Fruit fly (Drosophila melanogaster): Measurements from ENCODE around the gene CG14074.
A peak's percentile ranks its signal among the peaks of the same experiment; 100 is the strongest.

Gene CG14074

dm6 chr3L:18872440-18872839 lies 6.4 kb downstream of the CG14074 start, which contains the start of the genes Rad9 and Uggt (continued):
- peak; percentile 69 for TF ChIP-seq trem (tag; optimal IDR thresholded peaks at IDR 0.05)
- TF ChIP-seq Xrp1 (GFP tag; IDR thresholded peaks at IDR 0.05), result peak; percentile 43; the same call in 1 of the 2 replicates
- TF ChIP-seq CG6272 (GFP tag; IDR thresholded peaks at IDR 0.05), result no peak
- TF ChIP-seq pros (GFP tag; optimal IDR thresholded peaks at IDR 0.05), result no peak
- TF ChIP-seq CkIIα-i1 (GFP tag; IDR thresholded peaks at IDR 0.05), result no peak
- TF ChIP-seq bsh (GFP tag; optimal IDR thresholded peaks at IDR 0.05), result peak in 1 of 2 experiments; percentile 9
- TF ChIP-seq CG13775 (GFP tag; optimal IDR thresholded peaks at IDR 0.05), result peak; percentile 23
- TF ChIP-seq dan (GFP tag; IDR thresholded peaks at IDR 0.05), result no peak
- TF ChIP-seq Doc3 (GFP tag; IDR thresholded peaks at IDR 0.05; ENCODE audit: partially characterized antibody), result 0 out of 3 replicates have a peak, but pooled peaks have one; percentile 45
- peak; percentile 61 for TF ChIP-seq CG34224 (GFP tag; IDR thresholded peaks at IDR 0.05; ENCODE audit: partially characterized antibody)
- TF ChIP-seq Hand (GFP tag; optimal IDR thresholded peaks at IDR 0.05), result no peak
- no peak for TF ChIP-seq CG10462 (GFP tag; optimal IDR thresholded peaks at IDR 0.05)
- TF ChIP-seq CG10431 (GFP tag; optimal IDR thresholded peaks at IDR 0.05), result no peak
- 0 out of 2 replicates have a peak, but pooled peaks have one; percentile 13 for TF ChIP-seq seq (GFP tag; IDR thresholded peaks at IDR 0.05)
- no peak for TF ChIP-seq Nf-YB (GFP tag; optimal IDR thresholded peaks at IDR 0.05)
- TF ChIP-seq Six4 (GFP tag; optimal IDR thresholded peaks at IDR 0.05), result peak; percentile 32
- peak; percentile 59; the same call in 3 of the 4 replicates for TF ChIP-seq Dll (GFP tag; IDR thresholded peaks at IDR 0.05; ENCODE audit: partially characterized antibody)
- TF ChIP-seq sug (tag; optimal IDR thresholded peaks at IDR 0.05), result no peak
- TF ChIP-seq Scr (GFP tag; IDR thresholded peaks at IDR 0.05; ENCODE audit: partially characterized antibody), result 0 out of 2 replicates have a peak, but pooled peaks have one; percentile 43
- TF ChIP-seq CG9727 (GFP tag; optimal IDR thresholded peaks at IDR 0.05), result peak; percentile 30
- TF ChIP-seq CG1832 (GFP tag; optimal IDR thresholded peaks at IDR 0.05), result no peak
- no peak for TF ChIP-seq CG8089 (GFP tag; optimal IDR thresholded peaks at IDR 0.05)
- TF ChIP-seq CG17361 (GFP tag; IDR thresholded peaks at IDR 0.05), result no peak
- TF ChIP-seq CG10654 (GFP tag; optimal IDR thresholded peaks at IDR 0.05), result peak; percentile 26
- peak; percentile 63 for TF ChIP-seq sens (GFP tag)
- no peak for TF ChIP-seq sisA (GFP tag; IDR thresholded peaks at IDR 0.05)
- TF ChIP-seq CG7372 (GFP tag; IDR thresholded peaks at IDR 0.05), result no peak
- 0 out of 2 replicates have a peak, but pooled peaks have one; percentile 24 for TF ChIP-seq Ptx1 (GFP tag; IDR thresholded peaks at IDR 0.05)
- peak in 1 of 3 experiments; percentile 41 for TF ChIP-seq lola (GFP tag; optimal IDR thresholded peaks at IDR 0.05)
- no peak for TF ChIP-seq Stat92E (GFP tag; optimal IDR thresholded peaks at IDR 0.05)
- TF ChIP-seq prd (optimal IDR thresholded peaks at IDR 0.05), result no peak
- TF ChIP-seq prd (GFP tag; IDR thresholded peaks at IDR 0.05), result 0 out of 3 replicates have a peak, but pooled peaks have one; percentile 29

DNA sequence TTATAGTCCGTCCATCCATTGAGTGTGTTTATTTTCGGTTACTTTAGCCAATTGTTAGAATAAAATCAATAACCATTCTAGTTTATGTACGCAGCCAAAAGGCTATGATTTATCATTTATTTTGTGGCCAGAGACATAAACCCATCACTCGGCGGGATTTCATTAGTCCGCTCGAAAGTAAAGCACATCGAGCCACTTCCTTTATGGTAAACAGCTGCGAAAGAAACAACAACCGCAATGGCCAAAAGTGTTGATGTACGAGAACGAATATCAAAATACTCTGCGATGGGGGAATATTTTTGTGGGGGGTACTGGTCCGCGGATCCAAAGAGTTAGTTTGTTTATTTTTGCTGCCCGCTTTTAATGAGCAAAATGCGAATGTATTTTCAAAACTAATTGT lies 15.6 kb downstream of the CG14074 start:
- TF ChIP-seq ham (GFP tag; IDR thresholded peaks at IDR 0.05) (no peak), CG2712 (tag; optimal IDR thresholded peaks at IDR 0.05) (no peak), org-1 (GFP tag; optimal IDR thresholded peaks at IDR 0.05) (peak; percentile 58), CG15269 (tag; optimal IDR thresholded peaks at IDR 0.05) (no peak), CG4328 (GFP tag; optimal IDR thresholded peaks at IDR 0.05) (peak; percentile 93), Trl (optimal IDR thresholded peaks at IDR 0.05) (no peak), Trl (GFP tag; optimal IDR thresholded peaks at IDR 0.05) (no peak), D19A (tag; optimal IDR thresholded peaks at IDR 0.05) (peak; percentile 12), odd (GFP tag; optimal IDR thresholded peaks at IDR 0.05) (no peak), z (GFP tag; IDR thresholded peaks at IDR 0.05) (no peak)
